Fruit fly (Drosophila melanogaster) whole organism, embryonic: Measurements from ENCODE around the gene CG14110.

Experiments
- Adf1 ChIP-seq: fragments of 200-800 bp; sonication (Bioruptor generic); IDR thresholded peaks from 2 replicates; pipeline ENCODE4 v1.3.6; 2022; ENCODE audit warnings: missing biosample characterization, missing genetic modification characterization
- Bdp1 ChIP-seq: fragments of 200-800 bp; sonication (Bioruptor generic); optimal IDR thresholded peaks from 3 replicates; lab custom pipeline; 2016; ENCODE audit warnings: missing biosample characterization, missing genetic modification characterization
- CG10267 ChIP-seq: fragments of 200-800 bp; sonication (Bioruptor generic); optimal IDR thresholded peaks from 2 replicates; lab custom pipeline; 2018; ENCODE audit warnings: missing biosample characterization, mild to moderate bottlenecking, missing genetic modification characterization, moderate library complexity
- CG10321 ChIP-seq: fragments of 200-800 bp; sonication (Bioruptor generic); IDR thresholded peaks from 2 replicates; pipeline ENCODE4 v1.3.6; 2022; ENCODE audit warnings: missing biosample characterization, missing genetic modification characterization
- CG10366 ChIP-seq: fragments of 200-800 bp; sonication (Bioruptor generic); IDR thresholded peaks from 2 replicates; pipeline ENCODE4 v1.3.6; 2022; ENCODE audit warnings: missing biosample characterization, missing genetic modification characterization
- CG17328 ChIP-seq: fragments of 200-800 bp; sonication (Bioruptor generic); IDR thresholded peaks from 2 replicates; pipeline ENCODE4 v1.3.6; 2022; ENCODE audit warnings: missing biosample characterization, missing genetic modification characterization
- CG18011 ChIP-seq: fragments of 200-800 bp; sonication (Bioruptor generic); optimal IDR thresholded peaks from 2 replicates; lab custom pipeline; 2017; ENCODE audit warnings: missing biosample characterization, missing genetic modification characterization, mild to moderate bottlenecking, moderate library complexity, missing genotype
- CG18619 ChIP-seq: fragments of 200-800 bp; sonication (Bioruptor generic); optimal IDR thresholded peaks from 3 replicates; lab custom pipeline; 2017; ENCODE audit warnings: missing biosample characterization, mild to moderate bottlenecking, missing genetic modification characterization
- CG30403 ChIP-seq: fragments of 200-800 bp; sonication (Bioruptor generic); optimal IDR thresholded peaks from 3 replicates; lab custom pipeline; 2016; ENCODE audit warnings: missing biosample characterization, missing genetic modification characterization
- CG31365 ChIP-seq: fragments of 200-800 bp; sonication (Bioruptor generic); optimal IDR thresholded peaks from 2 replicates; lab custom pipeline; 2018; ENCODE audit warnings: missing biosample characterization, mild to moderate bottlenecking, missing genetic modification characterization
- CG3726 ChIP-seq: fragments of 200-800 bp; sonication (Bioruptor generic); IDR thresholded peaks from 3 replicates; pipeline ENCODE4, ENCODE4 v1.3.6; 2022; ENCODE audit warnings: missing biosample characterization, missing genetic modification characterization
- CG4617 ChIP-seq: fragments of 200-800 bp; sonication (Bioruptor generic); optimal IDR thresholded peaks from 3 replicates; lab custom pipeline; 2016; ENCODE audit warnings: missing biosample characterization, missing genetic modification characterization, borderline replicate concordance
- CG5180 ChIP-seq: fragments of 200-800 bp; sonication (Bioruptor generic); optimal IDR thresholded peaks from 3 replicates; lab custom pipeline; 2017; ENCODE audit warnings: missing biosample characterization, missing genetic modification characterization, mild to moderate bottlenecking, moderate library complexity, missing genetic modification reagents
- CG6683 ChIP-seq: fragments of 200-800 bp; sonication (Bioruptor generic); optimal IDR thresholded peaks from 2 replicates; lab custom pipeline; 2017; ENCODE audit warnings: missing biosample characterization, mild to moderate bottlenecking, missing genetic modification characterization, missing genetic modification reagents
- CG8388 ChIP-seq: fragments of 200-800 bp; sonication (Bioruptor generic); optimal IDR thresholded peaks from 2 replicates; lab custom pipeline; 2019; ENCODE audit warnings: missing biosample characterization, mild to moderate bottlenecking, missing genetic modification characterization, moderate library complexity
- CG8924 ChIP-seq: fragments of 200-800 bp; optimal IDR thresholded peaks from 3 replicates; lab custom pipeline; 2019; ENCODE audit warnings: missing biosample characterization, mild to moderate bottlenecking, missing genetic modification characterization, moderate library complexity
- CG9215 ChIP-seq: fragments of 200-800 bp; sonication (Bioruptor generic); IDR thresholded peaks from 2 replicates; pipeline ENCODE4 v1.3.6; 2022; ENCODE audit warnings: missing biosample characterization, missing genetic modification characterization
- CG9797 ChIP-seq: fragments of 200-800 bp; sonication (Bioruptor generic); optimal IDR thresholded peaks from 3 replicates; lab custom pipeline; 2018; ENCODE audit warnings: missing biosample characterization, mild to moderate bottlenecking, missing genetic modification characterization
- D ChIP-seq, 2 experiments: fragments of 200-800 bp in 1 of 2; fragments of >200 bp in 1 of 2; sonication (Bioruptor generic) in 1 of 2; optimal IDR thresholded peaks; 2 replicates in 1 of 2; 3 replicates in 1 of 2; lab custom pipeline; 2017; ENCODE audit warnings: mild to moderate bottlenecking in 1 of 2, missing biosample characterization in 1 of 2, missing genetic modification characterization in 1 of 2, missing genetic modification reagents in 1 of 2
- Deaf1 ChIP-seq: fragments of 200-800 bp; optimal IDR thresholded peaks from 3 replicates; lab custom pipeline; 2019; ENCODE audit warnings: missing biosample characterization, mild to moderate bottlenecking, missing genetic modification characterization, moderate library complexity
- Dref ChIP-seq: fragments of 200-800 bp; sonication (Bioruptor generic); IDR thresholded peaks from 2 replicates; pipeline ENCODE4 v1.3.6; 2022; ENCODE audit warnings: missing biosample characterization, missing genetic modification characterization
- Ets97D ChIP-seq: fragments of 200-800 bp; sonication (Bioruptor generic); optimal IDR thresholded peaks from 3 replicates; lab custom pipeline; 2016; ENCODE audit warnings: missing biosample characterization, missing genetic modification characterization
- Fer1 ChIP-seq: fragments of 200-800 bp; sonication (Bioruptor generic); optimal IDR thresholded peaks from 2 replicates; lab custom pipeline; 2017; ENCODE audit warnings: missing biosample characterization, mild to moderate bottlenecking, missing genetic modification characterization
- HHEX ChIP-seq: fragments of 200-800 bp; sonication (Bioruptor generic); optimal IDR thresholded peaks from 3 replicates; lab custom pipeline; 2017; ENCODE audit warnings: missing biosample characterization, mild to moderate bottlenecking, missing genetic modification characterization, missing genetic modification reagents
- MBD-R2 ChIP-seq: fragments of 200-800 bp; sonication (Bioruptor generic); IDR thresholded peaks from 2 replicates; pipeline ENCODE4 v1.3.6; 2022; ENCODE audit warnings: missing biosample characterization, missing genetic modification characterization
- MESR4 ChIP-seq: fragments of 200-800 bp; sonication (Bioruptor generic); optimal IDR thresholded peaks from 2 replicates; lab custom pipeline; 2018; ENCODE audit warnings: missing biosample characterization, mild to moderate bottlenecking, missing genetic modification characterization, moderate library complexity
- Med ChIP-seq: fragments of 200-800 bp; sonication (Bioruptor generic); peaks from one replicate; lab custom pipeline; 2016; ENCODE audit warnings: missing biosample characterization, missing genetic modification characterization, mild to moderate bottlenecking, inconsistent platforms, moderate library complexity
- Nf-YC ChIP-seq: fragments of 200-800 bp; optimal IDR thresholded peaks from 3 replicates; lab custom pipeline; 2019; ENCODE audit warnings: missing biosample characterization, mild to moderate bottlenecking, missing genetic modification characterization, moderate library complexity
- Sry-β ChIP-seq: fragments of 200-800 bp; sonication (Bioruptor generic); optimal IDR thresholded peaks from 2 replicates; lab custom pipeline; 2018; ENCODE audit warnings: missing biosample characterization, mild to moderate bottlenecking, missing genetic modification characterization, moderate library complexity
- TFAM ChIP-seq: fragments of 200-800 bp; sonication (Bioruptor generic); optimal IDR thresholded peaks from 2 replicates; lab custom pipeline; 2017; ENCODE audit warnings: missing biosample characterization, missing genetic modification characterization, inconsistent platforms
- ab ChIP-seq: fragments of 200-800 bp; sonication (Bioruptor generic); optimal IDR thresholded peaks from 2 replicates; lab custom pipeline; 2016; ENCODE audit warnings: missing biosample characterization, missing genetic modification characterization
- az2 ChIP-seq: fragments of 200-800 bp; sonication (Bioruptor generic); optimal IDR thresholded peaks from 3 replicates; lab custom pipeline; 2016; ENCODE audit warnings: missing biosample characterization, missing genetic modification characterization
- bowl ChIP-seq: fragments of 200-800 bp; sonication (Bioruptor generic); IDR thresholded peaks from 2 replicates; pipeline ENCODE4 v1.3.6; 2022; ENCODE audit warnings: missing biosample characterization, missing genetic modification characterization
- exex ChIP-seq: fragments of 200-800 bp; sonication (Bioruptor generic); optimal IDR thresholded peaks from 4 replicates; lab custom pipeline; 2018; ENCODE audit warnings: missing biosample characterization, mild to moderate bottlenecking, missing genetic modification characterization, moderate library complexity
- eyg ChIP-seq: fragments of 200-800 bp; sonication (Bioruptor generic); optimal IDR thresholded peaks from 3 replicates; lab custom pipeline; 2016; ENCODE audit warnings: missing biosample characterization, missing genetic modification characterization
- gsb-n ChIP-seq: fragments of 200-800 bp; sonication (Bioruptor generic); optimal IDR thresholded peaks from 3 replicates; lab custom pipeline; 2018; ENCODE audit warnings: missing biosample characterization, mild to moderate bottlenecking, missing genetic modification characterization
- h ChIP-seq: fragments of >200 bp; optimal IDR thresholded peaks from 2 replicates; lab custom pipeline; 2017
- hb ChIP-seq: fragments of 200-800 bp; sonication (Bioruptor generic); IDR thresholded peaks from 3 replicates; pipeline ENCODE4 v1.3.6; 2022; ENCODE audit warnings: missing biosample characterization, missing genetic modification characterization; ENCODE audit not compliant: partially characterized antibody
- lab ChIP-seq: fragments of 200-800 bp; sonication (Bioruptor generic); optimal IDR thresholded peaks from 3 replicates; lab custom pipeline; 2017; ENCODE audit warnings: missing biosample characterization, missing genetic modification characterization, mild to moderate bottlenecking, moderate library complexity, missing genetic modification reagents
- oc ChIP-seq: fragments of 200-800 bp; sonication (Bioruptor generic); optimal IDR thresholded peaks from 2 replicates; lab custom pipeline; 2018; ENCODE audit warnings: missing biosample characterization, mild to moderate bottlenecking, missing genetic modification characterization, moderate library complexity
- otp ChIP-seq: fragments of 200-800 bp; sonication (Bioruptor generic); IDR thresholded peaks from 3 replicates; pipeline ENCODE4, ENCODE4 v1.3.6; 2022; ENCODE audit warnings: missing biosample characterization, missing genetic modification characterization
- pfk ChIP-seq: fragments of 200-800 bp; sonication (Bioruptor generic); optimal IDR thresholded peaks from 2 replicates; lab custom pipeline; 2018; ENCODE audit warnings: missing biosample characterization, mild to moderate bottlenecking, missing genetic modification characterization, moderate library complexity
- pzg ChIP-seq: fragments of 200-800 bp; sonication (Bioruptor generic); optimal IDR thresholded peaks from 3 replicates; lab custom pipeline; 2018; ENCODE audit warnings: missing biosample characterization, mild to moderate bottlenecking, missing genetic modification characterization, moderate library complexity
- repo ChIP-seq: fragments of 200-800 bp; sonication (Bioruptor generic); optimal IDR thresholded peaks from 2 replicates; lab custom pipeline; 2016; ENCODE audit warnings: missing biosample characterization, missing genetic modification characterization
- sd ChIP-seq: fragments of 200-800 bp; sonication (Bioruptor generic); optimal IDR thresholded peaks from 3 replicates; lab custom pipeline; 2018; ENCODE audit warnings: missing biosample characterization, mild to moderate bottlenecking, missing genetic modification characterization, moderate library complexity
- tio ChIP-seq: fragments of 200-800 bp; sonication (Bioruptor generic); optimal IDR thresholded peaks from 2 replicates; lab custom pipeline; 2017; ENCODE audit warnings: missing biosample characterization, missing genetic modification characterization, inconsistent platforms
- tll ChIP-seq, 2 experiments: fragments of 200-800 bp in 1 of 2; fragments of >200 bp in 1 of 2; sonication (Bioruptor generic) in 1 of 2; optimal IDR thresholded peaks; 2 replicates each; lab custom pipeline; 2017 to 2019; ENCODE audit warnings: missing biosample characterization in 2 of 2, missing genetic modification characterization in 2 of 2, mild to moderate bottlenecking in 1 of 2, moderate library complexity in 1 of 2
- trem ChIP-seq: fragments of 200-800 bp; optimal IDR thresholded peaks from 3 replicates; lab custom pipeline; 2019; ENCODE audit warnings: missing biosample characterization, mild to moderate bottlenecking, missing genetic modification characterization, moderate library complexity
- ttk ChIP-seq: fragments of 200-800 bp; sonication (Bioruptor generic); IDR thresholded peaks from 2 replicates; pipeline ENCODE4 v2.1.2; 2022; ENCODE audit warnings: missing biosample characterization, missing genetic modification characterization
- tx ChIP-seq: fragments of 200-800 bp; sonication (Bioruptor generic); optimal IDR thresholded peaks from 2 replicates; lab custom pipeline; 2016; ENCODE audit warnings: missing biosample characterization, missing genetic modification characterization
- yki ChIP-seq: fragments of >200 bp; optimal IDR thresholded peaks from 3 replicates; lab custom pipeline; 2018

Gene CG14110

dm6 chr3L:13387608-13388007 lies 3.0 kb downstream of the CG14110 start, which contains the start of gene CG10171 (continued):
- TF ChIP-seq CG8924 (tag; lab: Kevin White, UChicago) (peak; percentile 24), repo (no peak), sd (no peak), Med (GFP tag; lab: Kevin White, UChicago) (peak; percentile 34), eyg (GFP tag; lab: Kevin White, UChicago) (no peak), CG4617 (peak; percentile 61), CG8388 (GFP tag; lab: Kevin White, UChicago) (no peak), yki (lab: Kevin White, UChicago) (no peak), CG6683 (no peak), CG9215 (GFP tag; lab: Robert Waterston, UW) (no peak), CG5180 (no peak), h (lab: Kevin White, UChicago) (no peak), Bdp1 (GFP tag; lab: Kevin White, UChicago) (no peak), Nf-YC (tag; lab: Kevin White, UChicago) (peak; percentile 0), Adf1 (no peak), lab (no peak), CG30403 (no peak), MBD-R2 (GFP tag; lab: Robert Waterston, UW) (peak; percentile 97), Ets97D (GFP tag; lab: Kevin White, UChicago) (peak; percentile 53), CG18619 (no peak), MESR4 (GFP tag; lab: Kevin White, UChicago) (peak; percentile 39), tx (no peak), bowl (GFP tag; lab: Robert Waterston, UW) (no peak), CG9797 (no peak), CG17328 (no peak), TFAM (GFP tag; lab: Kevin White, UChicago) (no peak), pzg (GFP tag; lab: Kevin White, UChicago) (peak; percentile 59), ab (no peak), CG10366 (GFP tag; lab: Robert Waterston, UW) (no peak), HHEX (GFP tag; lab: Kevin White, UChicago) (no peak), exex (no peak), gsb-n (tag; lab: Kevin White, UChicago) (no peak), pfk (GFP tag; lab: Kevin White, UChicago) (no peak), tll (GFP tag; optimal IDR thresholded peaks at IDR 0.05; lab: Kevin White, UChicago) (no peak), Dref (GFP tag; lab: Robert Waterston, UW) (peak; percentile 43; the same call in 1 of the 2 replicates), ttk (GFP tag; lab: Robert Waterston, UW) (no peak), otp (GFP tag; lab: Robert Waterston, UW) (no peak), oc (tag; lab: Kevin White, UChicago) (no peak), Sry-β (no peak), Fer1 (GFP tag; lab: Kevin White, UChicago) (no peak), D (optimal IDR thresholded peaks at IDR 0.05; lab: Kevin White, UChicago) (no peak), D (GFP tag; optimal IDR thresholded peaks at IDR 0.05; lab: Kevin White, UChicago) (no peak), CG10321 (GFP tag; lab: Robert Waterston, UW) (no peak), CG18011 (GFP tag; lab: Kevin White, UChicago) (no peak), CG10267 (tag; lab: Kevin White, UChicago) (peak; percentile 90), trem (tag; lab: Kevin White, UChicago) (peak; percentile 20), CG31365 (tag; lab: Kevin White, UChicago) (no peak), az2 (GFP tag; lab: Kevin White, UChicago) (no peak), hb (no peak), Deaf1 (tag; lab: Kevin White, UChicago) (no peak), tio (GFP tag; lab: Kevin White, UChicago) (no peak), CG3726 (GFP tag; lab: Robert Waterston, UW) (no peak)
